Worm (Caenorhabditis elegans) whole organism, L1 larva: ENCODE data around the gene ZK1240.3.

Experiments used
- ama-1 ChIP-seq: fragments of 150-350 bp; optimal IDR thresholded peaks from 2 replicates; lab custom pipeline; 2014
- ces-1 ChIP-seq: fragments of 150-350 bp; optimal IDR thresholded peaks from 2 replicates; lab custom pipeline; 2014; ENCODE audit warnings: missing biosample characterization, missing genetic modification reagents, missing genetic modification characterization
- lin-14 ChIP-seq: fragments of 200-800 bp; sonication (Bioruptor generic); optimal IDR thresholded peaks from 2 replicates; lab custom pipeline; 2018; ENCODE audit warnings: mild to moderate bottlenecking, missing genetic modification characterization, moderate library complexity, missing compliant biosample characterization
- lin-15B ChIP-seq: fragments of 150-350 bp; sonication (generic microtip); optimal IDR thresholded peaks from 3 replicates; lab custom pipeline; 2014; ENCODE audit warnings: missing biosample characterization, missing genetic modification characterization
- nhr-237 ChIP-seq: fragments of 150-350 bp; optimal IDR thresholded peaks from 2 replicates; lab custom pipeline; 2014; ENCODE audit warnings: missing biosample characterization, missing genetic modification characterization
- tbx-2 ChIP-seq: sonication (generic microtip); optimal IDR thresholded peaks from 2 replicates; lab custom pipeline; 2016; ENCODE audit warnings: missing genetic modification characterization, missing compliant biosample characterization
- unc-62 ChIP-seq: fragments of 150-350 bp; optimal IDR thresholded peaks from 2 replicates; lab custom pipeline; 2014; ENCODE audit warnings: missing biosample characterization, missing genetic modification reagents, missing genetic modification characterization
- unc-86 ChIP-seq: sonication (generic microtip); optimal IDR thresholded peaks from 2 replicates; lab custom pipeline; 2016; ENCODE audit warnings: missing genetic modification characterization, missing compliant biosample characterization

ce11 chrII:2279839-2280238, 40.3 kb upstream of the ZK1240.3 start, which contains the start of gene K09F6.11:
- TF ChIP-seq lin-15B (tag; lab: Kevin White, UChicago) (no peak), tbx-2 (no peak), ama-1 (lab: Kevin White, UChicago) (no peak), unc-86 (tag; lab: Kevin White, UChicago) (no peak), ces-1 (GFP tag; lab: Kevin White, UChicago) (no peak), lin-14 (GFP tag; lab: Kevin White, UChicago) (no peak), nhr-237 (no peak), unc-62 (no peak)
